Worm (Caenorhabditis elegans) whole organism, L4/young adult: Measurements from ENCODE around the gene T28A8.8.

Source experiments
- dao-5 ChIP-seq: sonication (generic microtip); optimal IDR thresholded peaks from 2 replicates; lab custom pipeline; 2016; ENCODE audit warnings: missing genotype, missing genetic modification characterization, moderate library complexity, missing compliant biosample characterization
- him-1 ChIP-seq: sonication (generic microtip); optimal IDR thresholded peaks from 2 replicates; lab custom pipeline; 2016; ENCODE audit warnings: missing genotype, missing genetic modification reagents, missing genetic modification characterization, missing compliant biosample characterization

- no peak for TF ChIP-seq dao-5 (tag; lab: Kevin White, UChicago)
- no peak for TF ChIP-seq him-1 (tag; lab: Kevin White, UChicago)
Observed at ce11 chrIII:13455816-13456215, 46.8 kb upstream of the T28A8.8 start.
